Worm (Caenorhabditis elegans) whole organism, L1 larva: Measurements from ENCODE around the gene eel-1.

ENCODE experiments used
- aly-2 ChIP-seq: fragments of 150-350 bp; optimal IDR thresholded peaks from 2 replicates; lab custom pipeline; 2014; ENCODE audit warnings: missing biosample characterization, missing genetic modification characterization
- ama-1 ChIP-seq: fragments of 150-350 bp; optimal IDR thresholded peaks from 2 replicates; lab custom pipeline; 2014
- ces-1 ChIP-seq: fragments of 150-350 bp; optimal IDR thresholded peaks from 2 replicates; lab custom pipeline; 2014; ENCODE audit warnings: missing biosample characterization, missing genetic modification reagents, missing genetic modification characterization
- dpl-1 ChIP-seq, 3 experiments: fragments of 150-350 bp in 2 of 3; sonication (generic microtip) in 1 of 3; optimal IDR thresholded peaks; 2 replicates each; lab custom pipeline; 2014 to 2017; ENCODE audit warnings: missing biosample characterization in 3 of 3, missing genetic modification characterization in 3 of 3, missing genetic modification reagents in 3 of 3
- elt-3 ChIP-seq, 6 experiments: fragments of 150-350 bp in 1 of 6; sonication (generic microtip); optimal IDR thresholded peaks; 2 replicates each; lab custom pipeline; 2017 to 2018; ENCODE audit warnings: missing biosample characterization in 6 of 6, missing genetic modification characterization in 6 of 6, inconsistent platforms in 1 of 6
- lsy-2 ChIP-seq, 2 experiments: fragments of 150-350 bp; optimal IDR thresholded peaks; 2 replicates each; lab custom pipeline; 2014; ENCODE audit warnings: missing biosample characterization in 2 of 2, missing genetic modification characterization in 2 of 2
- pqm-1 ChIP-seq: sonication (generic microtip); optimal IDR thresholded peaks from 3 replicates; lab custom pipeline; 2017; ENCODE audit warnings: missing biosample characterization, missing genetic modification characterization

ce11 chrIV:3062936-3063439, 13.1 kb upstream of the eel-1 start, which contains the start of gene Y67D8C.6:
- TF ChIP-seq pqm-1 (tag; lab: Kevin White, UChicago): no peak
- TF ChIP-seq ces-1 (GFP tag; lab: Kevin White, UChicago): no peak
- TF ChIP-seq elt-3 (tag; optimal IDR thresholded peaks at IDR 0.05; lab: Kevin White, UChicago): no peak
- TF ChIP-seq aly-2 (tag; lab: Kevin White, UChicago): no peak
- TF ChIP-seq dpl-1 (GFP tag; optimal IDR thresholded peaks at IDR 0.05; lab: Kevin White, UChicago): no peak
- TF ChIP-seq ama-1: no peak
- TF ChIP-seq lsy-2 (tag; optimal IDR thresholded peaks at IDR 0.05; lab: Kevin White, UChicago): no peak
